Worm (Caenorhabditis elegans) whole organism, L2 larva: ENCODE measurements around the gene K08D8.12.

Experiments used
- C34F6.9 ChIP-seq: fragments of 150-350 bp; optimal IDR thresholded peaks from 2 replicates; lab custom pipeline; 2014; ENCODE audit warnings: missing biosample characterization, missing genetic modification characterization
- F13H6.1 ChIP-seq: sonication (generic microtip); optimal IDR thresholded peaks from 2 replicates; lab custom pipeline; 2016; ENCODE audit warnings: missing genetic modification characterization, missing compliant biosample characterization
- R02D3.7 ChIP-seq: fragments of 150-350 bp; optimal IDR thresholded peaks from 2 replicates; lab custom pipeline; 2014; ENCODE audit warnings: missing biosample characterization, missing genetic modification characterization
- ZK546.5 ChIP-seq: sonication (generic microtip); optimal IDR thresholded peaks from 2 replicates; lab custom pipeline; 2017; ENCODE audit warnings: missing biosample characterization, missing genetic modification characterization
- alr-1 ChIP-seq: fragments of 150-350 bp; optimal IDR thresholded peaks from 2 replicates; lab custom pipeline; 2014; ENCODE audit warnings: missing biosample characterization, missing genetic modification characterization
- aly-2 ChIP-seq: fragments of 150-350 bp; optimal IDR thresholded peaks from 2 replicates; lab custom pipeline; 2014; ENCODE audit warnings: missing biosample characterization, missing genetic modification characterization
- ama-1 ChIP-seq: fragments of 150-350 bp; optimal IDR thresholded peaks from 2 replicates; lab custom pipeline; 2018; ENCODE audit warnings: inconsistent platforms
- blmp-1 ChIP-seq: sonication (generic microtip); optimal IDR thresholded peaks from 2 replicates; lab custom pipeline; 2017; ENCODE audit warnings: missing genetic modification characterization, mild to moderate bottlenecking, missing compliant biosample characterization, antibody characterized with exemption, moderate library complexity; ENCODE audit not compliant: insufficient read depth
- ceh-16 ChIP-seq: fragments of 150-350 bp; optimal IDR thresholded peaks from 2 replicates; lab custom pipeline; 2014; ENCODE audit warnings: missing biosample characterization, missing genetic modification characterization
- elt-1 ChIP-seq: fragments of 150-350 bp; optimal IDR thresholded peaks from 2 replicates; lab custom pipeline; 2014; ENCODE audit warnings: missing biosample characterization, missing genetic modification characterization
- fos-1 ChIP-seq: fragments of 150-350 bp; optimal IDR thresholded peaks from 2 replicates; lab custom pipeline; 2014; ENCODE audit warnings: missing biosample characterization, missing genetic modification characterization
- gmeb-1 ChIP-seq: fragments of 150-350 bp; optimal IDR thresholded peaks from 2 replicates; lab custom pipeline; 2014; ENCODE audit warnings: missing biosample characterization, missing genetic modification characterization
- lin-11 ChIP-seq: fragments of 150-350 bp; sonication (generic microtip); optimal IDR thresholded peaks from 2 replicates; lab custom pipeline; 2014; ENCODE audit warnings: missing biosample characterization, missing genetic modification characterization, inconsistent platforms, mixed read lengths
- lin-39 ChIP-seq: fragments of 150-350 bp; optimal IDR thresholded peaks from 2 replicates; lab custom pipeline; 2014; ENCODE audit warnings: missing biosample characterization, missing genetic modification reagents, missing genetic modification characterization
- lsy-2 ChIP-seq, 2 experiments: fragments of 150-350 bp in 1 of 2; sonication (generic microtip) in 1 of 2; optimal IDR thresholded peaks; 2 replicates each; lab custom pipeline; 2014 to 2017; ENCODE audit warnings: missing biosample characterization in 2 of 2, missing genetic modification characterization in 2 of 2
- mab-5 ChIP-seq: fragments of 150-350 bp; optimal IDR thresholded peaks from 2 replicates; lab custom pipeline; 2014; ENCODE audit warnings: missing biosample characterization, missing genetic modification characterization
- mbf-1 ChIP-seq: sonication (generic microtip); optimal IDR thresholded peaks from 2 replicates; lab custom pipeline; 2017; ENCODE audit warnings: missing biosample characterization, missing genetic modification characterization
- mdl-1 ChIP-seq, 2 experiments: fragments of 150-350 bp in 1 of 2; sonication (generic microtip) in 1 of 2; optimal IDR thresholded peaks; 2 replicates each; lab custom pipeline; 2017; ENCODE audit warnings: missing biosample characterization in 2 of 2, missing genetic modification characterization in 2 of 2
- nhr-10 ChIP-seq: sonication (generic microtip); optimal IDR thresholded peaks from 2 replicates; lab custom pipeline; 2017; ENCODE audit warnings: missing biosample characterization, missing genetic modification characterization
- nhr-11 ChIP-seq: fragments of 150-350 bp; optimal IDR thresholded peaks from 2 replicates; lab custom pipeline; 2014; ENCODE audit warnings: missing biosample characterization, missing genetic modification characterization
- nhr-12 ChIP-seq: fragments of 150-350 bp; optimal IDR thresholded peaks from 2 replicates; lab custom pipeline; 2014; ENCODE audit warnings: missing biosample characterization, missing genetic modification characterization
- nhr-129 ChIP-seq: fragments of 150-350 bp; optimal IDR thresholded peaks from 2 replicates; lab custom pipeline; 2014; ENCODE audit warnings: missing biosample characterization, missing genetic modification characterization
- nhr-23 ChIP-seq: fragments of 150-350 bp; optimal IDR thresholded peaks from 2 replicates; lab custom pipeline; 2014; ENCODE audit warnings: missing biosample characterization, missing genetic modification reagents, missing genetic modification characterization
- nhr-25 ChIP-seq: fragments of 150-350 bp; sonication (generic microtip); optimal IDR thresholded peaks from 3 replicates; lab custom pipeline; 2014; ENCODE audit warnings: missing biosample characterization, missing genetic modification characterization
- nhr-77 ChIP-seq: fragments of 150-350 bp; optimal IDR thresholded peaks from 2 replicates; lab custom pipeline; 2014; ENCODE audit warnings: missing biosample characterization, missing genetic modification characterization
- peb-1 ChIP-seq: fragments of 150-350 bp; optimal IDR thresholded peaks from 2 replicates; lab custom pipeline; 2014; ENCODE audit warnings: missing biosample characterization, missing genetic modification characterization
- sma-3 ChIP-seq: sonication (generic microtip); optimal IDR thresholded peaks from 2 replicates; lab custom pipeline; 2016; ENCODE audit warnings: missing genetic modification reagents, missing genetic modification characterization, missing compliant biosample characterization
- sma-9 ChIP-seq, 2 experiments: fragments of 150-350 bp in 1 of 2; sonication (generic microtip) in 1 of 2; optimal IDR thresholded peaks; 2 replicates each; lab custom pipeline; 2014 to 2016; ENCODE audit warnings: missing genetic modification characterization in 2 of 2, mild to moderate bottlenecking in 1 of 2, missing biosample characterization in 1 of 2, missing compliant biosample characterization in 1 of 2, missing genetic modification reagents in 1 of 2, moderate library complexity in 1 of 2
- snpc-4 ChIP-seq: fragments of 150-350 bp; optimal IDR thresholded peaks from 2 replicates; lab custom pipeline; 2014; ENCODE audit warnings: missing biosample characterization, missing genetic modification characterization
- unc-39 ChIP-seq: fragments of 150-350 bp; optimal IDR thresholded peaks from 2 replicates; lab custom pipeline; 2014; ENCODE audit warnings: missing biosample characterization, missing genetic modification characterization
- unc-55 ChIP-seq: fragments of 150-350 bp; sonication (generic microtip); optimal IDR thresholded peaks from 3 replicates; lab custom pipeline; 2014; ENCODE audit warnings: missing biosample characterization, missing genetic modification reagents, missing genetic modification characterization
- ztf-1 ChIP-seq: fragments of 200-800 bp; sonication (Bioruptor generic); conservative IDR thresholded peaks from 2 replicates; pipeline ENCODE4 v1.3.6; 2022; ENCODE audit warnings: missing genetic modification characterization, missing compliant biosample characterization
- ztf-4 ChIP-seq: fragments of 150-350 bp; optimal IDR thresholded peaks from 2 replicates; lab custom pipeline; 2014; ENCODE audit warnings: missing biosample characterization, missing genetic modification characterization

The K08D8.12 gene

ce11 chrIV:12890445-12890844, 2.8 kb upstream of the K08D8.12 start, which contains the start of gene K08D8.6 (continued):
- no peak for TF ChIP-seq R02D3.7 (tag; lab: Kevin White, UChicago)
- no peak for TF ChIP-seq C34F6.9 (tag; lab: Kevin White, UChicago)

ce11 chrIV:12891080-12891479, 2.2 kb upstream of the K08D8.12 start:
- TF ChIP-seq R02D3.7 (tag; lab: Kevin White, UChicago) (no peak), sma-9 (GFP tag; optimal IDR thresholded peaks at IDR 0.05; lab: Kevin White, UChicago) (peak; percentile 89), sma-9 (tag; optimal IDR thresholded peaks at IDR 0.05; lab: Kevin White, UChicago) (no peak), fos-1 (peak; percentile 45)

- TF ChIP-seq nhr-77 (tag; lab: Kevin White, UChicago) (no peak), snpc-4 (tag; lab: Kevin White, UChicago) (no peak), mab-5 (no peak), nhr-23 (tag; lab: Kevin White, UChicago) (no peak), gmeb-1 (no peak)
- TF ChIP-seq, all 48 proteins: peak for 0
These were observed 1.1 kb upstream of the K08D8.12 start, which contains the start of gene K08D8.1 for ce11 chrIV:12892194-12892593. Gene K08D8.1 (plus strand): TSS chrIV:12892494.

- TF ChIP-seq nhr-11 (tag; lab: Kevin White, UChicago), result no peak
- no peak for TF ChIP-seq lin-39 (tag; lab: Kevin White, UChicago)
- TF ChIP-seq ama-1 (lab: Kevin White, UChicago), result no peak
- TF ChIP-seq blmp-1, result no peak
- TF ChIP-seq lsy-2 (tag; optimal IDR thresholded peaks at IDR 0.05; lab: Kevin White, UChicago), result no peak
- no peak for TF ChIP-seq peb-1 (tag; lab: Kevin White, UChicago)
These were observed 1.7 kb downstream of the K08D8.12 start, which contains the start of gene K08D8.11 for ce11 chrIV:12894996-12895395. Gene K08D8.11 (plus strand): TSS chrIV:12895296.

- TF ChIP-seq fos-1 (peak; percentile 70), peb-1 (tag; lab: Kevin White, UChicago) (no peak), nhr-10 (tag; lab: Kevin White, UChicago) (no peak)
These were observed 3.2 kb downstream of the K08D8.12 start, which contains the start of gene K08D8.7 for ce11 chrIV:12896371-12896882. Gene K08D8.7 (plus strand): TSS chrIV:12896832.

ce11 chrIV:12897146-12897545, 3.9 kb downstream of the K08D8.12 start:
- TF ChIP-seq unc-39 (tag; lab: Kevin White, UChicago) (no peak), nhr-129 (tag; lab: Kevin White, UChicago) (no peak), nhr-12 (tag; lab: Kevin White, UChicago) (no peak), alr-1 (tag; lab: Kevin White, UChicago) (no peak)

ce11 chrIV:12898823-12899222, 5.6 kb downstream of the K08D8.12 start:
- TF ChIP-seq unc-55 (GFP tag; lab: Kevin White, UChicago), result no peak
- TF ChIP-seq F13H6.1 (tag; lab: Kevin White, UChicago), result no peak
- no peak for TF ChIP-seq mdl-1 (tag; optimal IDR thresholded peaks at IDR 0.05; lab: Kevin White, UChicago)
- no peak for TF ChIP-seq ztf-4 (tag; lab: Kevin White, UChicago)
- TF ChIP-seq sma-3, result no peak
- TF ChIP-seq nhr-23 (tag; lab: Kevin White, UChicago), result no peak
- no peak for TF ChIP-seq mbf-1 (tag; lab: Kevin White, UChicago)
- TF ChIP-seq elt-1 (tag; lab: Kevin White, UChicago), result no peak

ce11 chrIV:12899392-12899791, 6.1 kb downstream of the K08D8.12 start, which contains the start of gene K08D8.9:
Gene K08D8.9 (plus strand): TSS chrIV:12899692.
- TF ChIP-seq ztf-1 (GFP tag; lab: Robert Waterston, UW), result no peak
- no peak for TF ChIP-seq nhr-23 (tag; lab: Kevin White, UChicago)
- TF ChIP-seq aly-2 (tag; lab: Kevin White, UChicago), result no peak
- no peak for TF ChIP-seq mdl-1 (tag; optimal IDR thresholded peaks at IDR 0.05; lab: Kevin White, UChicago)
- TF ChIP-seq nhr-11 (tag; lab: Kevin White, UChicago), result no peak
- TF ChIP-seq nhr-129 (tag; lab: Kevin White, UChicago), result no peak
- TF ChIP-seq lin-11 (tag; lab: Kevin White, UChicago), result no peak
- TF ChIP-seq nhr-12 (tag; lab: Kevin White, UChicago), result no peak
- no peak for TF ChIP-seq ceh-16 (tag; lab: Kevin White, UChicago)
- no peak for TF ChIP-seq mab-5
- TF ChIP-seq ZK546.5 (tag; lab: Kevin White, UChicago), result no peak
- TF ChIP-seq sma-9 (GFP tag; optimal IDR thresholded peaks at IDR 0.05; lab: Kevin White, UChicago), result no peak
- TF ChIP-seq sma-9 (tag; optimal IDR thresholded peaks at IDR 0.05; lab: Kevin White, UChicago), result no peak
- no peak for TF ChIP-seq elt-1 (tag; lab: Kevin White, UChicago)
- no peak for TF ChIP-seq nhr-25 (tag; lab: Kevin White, UChicago)
- no peak for TF ChIP-seq lin-39 (tag; lab: Kevin White, UChicago)
- TF ChIP-seq, all 48 proteins: peak for 0
